Worm (Caenorhabditis elegans): ENCODE data around the gene unc-86.

DNA sequence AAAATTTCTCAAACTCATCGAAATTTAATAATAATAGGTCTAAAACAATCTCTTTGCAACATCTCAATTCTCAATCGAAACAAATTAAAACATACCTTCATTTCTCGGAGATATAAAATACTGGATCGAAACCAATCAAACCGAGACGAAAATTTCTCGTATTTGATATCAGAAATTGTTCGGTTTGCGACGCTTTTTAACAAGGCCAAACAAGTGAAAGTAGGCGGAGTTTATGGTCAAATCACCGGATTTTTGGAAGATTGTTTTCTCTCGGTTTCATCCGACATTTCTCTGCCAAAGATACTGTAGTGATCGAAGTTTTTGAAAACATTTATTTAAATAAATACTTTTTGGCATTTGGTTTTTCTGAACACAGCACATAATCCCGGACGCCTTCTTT lies 19.2 kb upstream of the unc-86 start, which contains the start of gene C02F5.14:
- TF ChIP-seq unc-62 (GFP tag; optimal IDR thresholded peaks at IDR 0.05) (no peak), mxl-1 (tag; optimal IDR thresholded peaks at IDR 0.05) (no peak), nhr-80 (tag; optimal IDR thresholded peaks at IDR 0.05) (no peak), Y53F4B.3 (GFP tag; IDR thresholded peaks at IDR 0.05) (no peak), F33H1.4 (GFP tag; IDR thresholded peaks at IDR 0.05) (no peak)

Data from whole organism, young adult.